Worm (Caenorhabditis elegans) whole organism, L1 larva: ENCODE measurements around the gene C02H6.3.

Source experiments
- aly-2 ChIP-seq: fragments of 150-350 bp; optimal IDR thresholded peaks from 2 replicates; lab custom pipeline; 2014; ENCODE audit warnings: missing biosample characterization, missing genetic modification characterization
- ces-1 ChIP-seq: fragments of 150-350 bp; optimal IDR thresholded peaks from 2 replicates; lab custom pipeline; 2014; ENCODE audit warnings: missing biosample characterization, missing genetic modification reagents, missing genetic modification characterization
- elt-3 ChIP-seq, 6 experiments: fragments of 150-350 bp in 1 of 6; sonication (generic microtip); optimal IDR thresholded peaks; 2 replicates each; lab custom pipeline; 2017 to 2018; ENCODE audit warnings: missing biosample characterization in 6 of 6, missing genetic modification characterization in 6 of 6, inconsistent platforms in 1 of 6
- fkh-10 ChIP-seq: sonication (generic microtip); optimal IDR thresholded peaks from 2 replicates; lab custom pipeline; 2017; ENCODE audit warnings: missing biosample characterization, missing genetic modification reagents, missing genetic modification characterization
- fos-1 ChIP-seq: fragments of 150-350 bp; optimal IDR thresholded peaks from 2 replicates; lab custom pipeline; 2014; ENCODE audit warnings: missing biosample characterization, missing genetic modification characterization
- lir-3 ChIP-seq: sonication (generic microtip); optimal IDR thresholded peaks from 2 replicates; lab custom pipeline; 2016; ENCODE audit warnings: mild to moderate bottlenecking, missing genetic modification characterization, moderate library complexity, missing compliant biosample characterization; ENCODE audit not compliant: poor library complexity
- nhr-19 ChIP-seq: fragments of 200-800 bp; sonication (Bioruptor generic); conservative IDR thresholded peaks from 2 replicates; pipeline ENCODE4 v1.3.6; 2022; ENCODE audit warnings: missing genetic modification characterization, missing compliant biosample characterization
- nhr-28 ChIP-seq: fragments of 150-350 bp; optimal IDR thresholded peaks from 2 replicates; lab custom pipeline; 2014; ENCODE audit warnings: missing biosample characterization, missing genetic modification characterization
- snpc-4 ChIP-seq: fragments of 150-350 bp; optimal IDR thresholded peaks from 2 replicates; lab custom pipeline; 2014; ENCODE audit warnings: missing biosample characterization, missing genetic modification characterization
- sox-4 ChIP-seq: sonication (generic microtip); optimal IDR thresholded peaks from 2 replicates; lab custom pipeline; 2016; ENCODE audit warnings: missing genetic modification characterization, missing compliant biosample characterization
- unc-98 ChIP-seq: fragments of 200-800 bp; sonication (Bioruptor generic); IDR thresholded peaks from 2 replicates; pipeline ENCODE4 v1.3.6; 2022; ENCODE audit warnings: missing genetic modification characterization, missing compliant biosample characterization
- vab-15 ChIP-seq: sonication (generic microtip); optimal IDR thresholded peaks from 2 replicates; lab custom pipeline; 2017; ENCODE audit warnings: missing genotype, mild to moderate bottlenecking, missing genetic modification characterization, missing compliant biosample characterization
- ztf-11 ChIP-seq, 2 experiments: sonication (generic microtip); optimal IDR thresholded peaks; 2 replicates each; lab custom pipeline; 2016 to 2017; ENCODE audit warnings: missing genetic modification characterization in 2 of 2, missing biosample characterization in 1 of 2, missing compliant biosample characterization in 1 of 2

DNA sequence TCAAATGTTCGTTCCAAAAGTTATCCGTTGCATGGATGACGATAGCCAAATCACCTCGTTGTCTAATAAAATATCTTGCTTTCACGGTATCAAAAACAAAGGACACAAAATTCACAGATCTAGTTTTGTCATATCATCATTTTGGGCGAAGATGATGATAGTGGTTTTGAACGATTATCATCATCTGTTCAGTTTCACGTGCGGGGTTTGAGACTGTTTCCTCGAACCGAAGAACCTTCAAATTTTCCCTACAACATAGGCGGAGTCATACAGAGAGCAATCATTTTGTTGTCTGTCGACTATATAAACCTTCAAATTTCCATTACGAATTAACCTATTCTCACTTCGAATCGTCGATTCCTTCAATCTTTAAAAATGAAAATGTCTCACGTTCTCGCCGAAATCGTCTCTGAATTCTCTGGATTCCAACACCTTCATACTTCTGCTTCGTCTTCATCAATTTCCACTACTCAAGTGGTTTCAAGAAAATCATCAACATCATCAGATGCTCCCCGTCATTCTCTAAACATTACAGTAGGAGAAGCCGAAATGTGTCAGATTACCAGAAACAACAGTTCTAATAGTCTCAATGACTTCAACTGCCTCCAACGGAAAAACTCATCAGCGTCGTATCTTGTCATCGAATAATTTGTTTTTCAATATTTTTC, 25.6 kb upstream of the C02H6.3 start, which contains the start of gene F18E3.11:
- TF ChIP-seq unc-98 (GFP tag; lab: Robert Waterston, UW) (no peak), sox-4 (no peak), ztf-11 (tag; optimal IDR thresholded peaks at IDR 0.05; lab: Kevin White, UChicago) (no peak), fos-1 (tag; lab: Kevin White, UChicago) (no peak), lir-3 (tag; lab: Kevin White, UChicago) (no peak), snpc-4 (tag; lab: Kevin White, UChicago) (no peak), aly-2 (tag; lab: Kevin White, UChicago) (no peak), nhr-28 (tag; lab: Kevin White, UChicago) (no peak), vab-15 (no peak), nhr-19 (GFP tag; lab: Robert Waterston, UW) (peak; percentile 86), fkh-10 (GFP tag; lab: Kevin White, UChicago) (no peak), ces-1 (GFP tag; lab: Kevin White, UChicago) (no peak), elt-3 (tag; optimal IDR thresholded peaks at IDR 0.05; lab: Kevin White, UChicago) (peak in 3 of 6 experiments; percentile 31 to 88 (median 60))
